Worm (Caenorhabditis elegans): ENCODE measurements around the gene gpd-2.

ce11 chrX:3156062-3156791 lies 41.7 kb upstream of the gpd-2 start:
- TF ChIP-seq unc-55 (GFP tag; optimal IDR thresholded peaks at IDR 0.05): no peak
- TF ChIP-seq fkh-10 (GFP tag; optimal IDR thresholded peaks at IDR 0.05): no peak
- no peak for TF ChIP-seq nhr-11 (tag; optimal IDR thresholded peaks at IDR 0.05)
- no peak for TF ChIP-seq nfya-1 (tag; optimal IDR thresholded peaks at IDR 0.05)
- no peak for TF ChIP-seq hlh-15 (tag; optimal IDR thresholded peaks at IDR 0.05)
- no peak for TF ChIP-seq gmeb-2 (tag; optimal IDR thresholded peaks at IDR 0.05)
- no peak for TF ChIP-seq K09A11.1 (tag; optimal IDR thresholded peaks at IDR 0.05; ENCODE audit: insufficient read depth)
- TF ChIP-seq ama-1 (optimal IDR thresholded peaks at IDR 0.05): no peak
